Worm (Caenorhabditis elegans) whole organism, late embryonic: ENCODE results near the gene pmpl-1.

Experiments
- C08G9.2 ChIP-seq: sonication (generic microtip); optimal IDR thresholded peaks from 2 replicates; lab custom pipeline; 2016; ENCODE audit warnings: mild to moderate bottlenecking, missing genetic modification characterization, moderate library complexity, missing compliant biosample characterization
- C38D4.7 ChIP-seq: fragments of 200-800 bp; sonication (Bioruptor generic); optimal IDR thresholded peaks from 2 replicates; lab custom pipeline; 2018; ENCODE audit warnings: mild to moderate bottlenecking, missing genetic modification characterization, moderate library complexity, missing compliant biosample characterization
- F13H6.1 ChIP-seq: sonication (generic microtip); optimal IDR thresholded peaks from 2 replicates; lab custom pipeline; 2016; ENCODE audit warnings: missing genetic modification characterization, missing compliant biosample characterization
- K09A11.1 ChIP-seq: sonication (generic microtip); optimal IDR thresholded peaks from 2 replicates; lab custom pipeline; 2017; ENCODE audit warnings: antibody characterized with exemption, mild to moderate bottlenecking, missing genetic modification characterization, missing compliant biosample characterization; ENCODE audit not compliant: insufficient read depth
- T23F11.4 ChIP-seq: fragments of 200-800 bp; sonication (Bioruptor generic); optimal IDR thresholded peaks from 2 replicates; lab custom pipeline; 2018; ENCODE audit warnings: mild to moderate bottlenecking, missing genetic modification characterization, missing compliant biosample characterization
- ama-1 ChIP-seq: fragments of 150-350 bp; optimal IDR thresholded peaks from 2 replicates; lab custom pipeline; 2014
- ceh-14 ChIP-seq: sonication (generic microtip); optimal IDR thresholded peaks from 2 replicates; lab custom pipeline; 2016; ENCODE audit warnings: missing genotype, missing genetic modification characterization, missing compliant biosample characterization
- ceh-18 ChIP-seq: sonication (generic microtip); optimal IDR thresholded peaks from 2 replicates; lab custom pipeline; 2016; ENCODE audit warnings: missing genetic modification characterization, missing compliant biosample characterization
- ceh-19 ChIP-seq: fragments of 200-800 bp; sonication (Bioruptor generic); optimal IDR thresholded peaks from 2 replicates; lab custom pipeline; 2018; ENCODE audit warnings: mild to moderate bottlenecking, missing genetic modification characterization, missing compliant biosample characterization
- ceh-22 ChIP-seq: sonication (generic microtip); optimal IDR thresholded peaks from 2 replicates; lab custom pipeline; 2017; ENCODE audit warnings: missing biosample characterization, missing genetic modification characterization
- ceh-24 ChIP-seq: sonication (generic microtip); optimal IDR thresholded peaks from 2 replicates; lab custom pipeline; 2016; ENCODE audit warnings: mild to moderate bottlenecking, missing genetic modification characterization, missing compliant biosample characterization
- ceh-30 ChIP-seq: fragments of 150-350 bp; optimal IDR thresholded peaks from 2 replicates; lab custom pipeline; 2014; ENCODE audit warnings: missing biosample characterization, missing genetic modification characterization
- ceh-6 ChIP-seq: fragments of 200-800 bp; sonication (Bioruptor generic); optimal IDR thresholded peaks from 2 replicates; lab custom pipeline; 2018; ENCODE audit warnings: mild to moderate bottlenecking, missing genetic modification characterization, missing compliant biosample characterization
- ceh-9 ChIP-seq: sonication (generic microtip); optimal IDR thresholded peaks from 2 replicates; lab custom pipeline; 2016; ENCODE audit warnings: mild to moderate bottlenecking, missing genetic modification characterization, inconsistent platforms, missing compliant biosample characterization
- dmd-4 ChIP-seq: sonication (generic microtip); optimal IDR thresholded peaks from 2 replicates; lab custom pipeline; 2016; ENCODE audit warnings: borderline replicate concordance, missing genetic modification characterization, missing compliant biosample characterization
- elt-2 ChIP-seq: sonication (generic microtip); optimal IDR thresholded peaks from 2 replicates; lab custom pipeline; 2016; ENCODE audit warnings: missing genetic modification reagents, missing genetic modification characterization, missing compliant biosample characterization
- elt-4 ChIP-seq: sonication (generic microtip); optimal IDR thresholded peaks from 2 replicates; lab custom pipeline; 2016; ENCODE audit warnings: missing genetic modification characterization, missing compliant biosample characterization
- ets-4 ChIP-seq: sonication (generic microtip); optimal IDR thresholded peaks from 2 replicates; lab custom pipeline; 2016; ENCODE audit warnings: missing genetic modification characterization, missing compliant biosample characterization
- eyg-1 ChIP-seq: sonication (generic microtip); optimal IDR thresholded peaks from 2 replicates; lab custom pipeline; 2016; ENCODE audit warnings: missing genotype, missing genetic modification characterization, missing compliant biosample characterization
- fax-1 ChIP-seq: sonication (generic microtip); optimal IDR thresholded peaks from 2 replicates; lab custom pipeline; 2016; ENCODE audit warnings: missing genotype, missing genetic modification characterization, missing compliant biosample characterization
- fkh-6 ChIP-seq: sonication (generic microtip); optimal IDR thresholded peaks from 2 replicates; lab custom pipeline; 2016; ENCODE audit warnings: missing genetic modification characterization, missing compliant biosample characterization
- hlh-13 ChIP-seq: fragments of 200-800 bp; sonication (Bioruptor generic); optimal IDR thresholded peaks from 2 replicates; lab custom pipeline; 2018; ENCODE audit warnings: mild to moderate bottlenecking, missing genetic modification characterization, missing compliant biosample characterization
- hlh-15 ChIP-seq: sonication (generic microtip); optimal IDR thresholded peaks from 2 replicates; lab custom pipeline; 2016; ENCODE audit warnings: missing genetic modification characterization, missing compliant biosample characterization
- madf-2 ChIP-seq: sonication (generic microtip); optimal IDR thresholded peaks from 2 replicates; lab custom pipeline; 2017; ENCODE audit warnings: missing genetic modification characterization, missing compliant biosample characterization
- mec-3 ChIP-seq: sonication (generic microtip); optimal IDR thresholded peaks from 2 replicates; lab custom pipeline; 2016; ENCODE audit warnings: borderline replicate concordance, missing genetic modification characterization, missing compliant biosample characterization
- nhr-11 ChIP-seq: fragments of 150-350 bp; optimal IDR thresholded peaks from 2 replicates; lab custom pipeline; 2014; ENCODE audit warnings: missing biosample characterization, missing genetic modification characterization
- nhr-232 ChIP-seq: sonication (generic microtip); optimal IDR thresholded peaks from 2 replicates; lab custom pipeline; 2016; ENCODE audit warnings: missing genetic modification characterization, missing compliant biosample characterization
- npax-4 ChIP-seq: sonication (generic microtip); optimal IDR thresholded peaks from 2 replicates; lab custom pipeline; 2016; ENCODE audit warnings: missing genetic modification characterization, missing compliant biosample characterization
- odd-2 ChIP-seq: sonication (generic microtip); optimal IDR thresholded peaks from 2 replicates; lab custom pipeline; 2017; ENCODE audit warnings: antibody characterized with exemption, mild to moderate bottlenecking, missing genetic modification characterization, missing compliant biosample characterization
- pag-3 ChIP-seq: sonication (generic microtip); optimal IDR thresholded peaks from 2 replicates; lab custom pipeline; 2016; ENCODE audit warnings: missing compliant biosample characterization, missing genetic modification characterization, borderline replicate concordance
- pax-1 ChIP-seq: fragments of 150-350 bp; optimal IDR thresholded peaks from 2 replicates; lab custom pipeline; 2014; ENCODE audit warnings: missing biosample characterization, missing genetic modification characterization
- pha-2 ChIP-seq: sonication (generic microtip); optimal IDR thresholded peaks from 2 replicates; lab custom pipeline; 2017; ENCODE audit warnings: mild to moderate bottlenecking, missing genetic modification characterization, missing compliant biosample characterization
- pha-4 ChIP-seq: fragments of 150-350 bp; optimal IDR thresholded peaks from 2 replicates; lab custom pipeline; 2018; ENCODE audit warnings: missing biosample characterization, missing genetic modification reagents, missing genetic modification characterization
- ref-2 ChIP-seq: sonication (generic microtip); optimal IDR thresholded peaks from 2 replicates; lab custom pipeline; 2016; ENCODE audit warnings: missing genetic modification characterization, missing compliant biosample characterization
- rnt-1 ChIP-seq: sonication (generic microtip); optimal IDR thresholded peaks from 2 replicates; lab custom pipeline; 2016; ENCODE audit warnings: missing genetic modification characterization, missing compliant biosample characterization
- sox-4 ChIP-seq: sonication (generic microtip); optimal IDR thresholded peaks from 2 replicates; lab custom pipeline; 2017; ENCODE audit warnings: mild to moderate bottlenecking, missing genetic modification characterization, inconsistent platforms, missing compliant biosample characterization
- syd-9 ChIP-seq: sonication (generic microtip); optimal IDR thresholded peaks from 2 replicates; lab custom pipeline; 2016; ENCODE audit warnings: mild to moderate bottlenecking, missing genetic modification characterization, moderate library complexity, missing compliant biosample characterization
- tbx-2 ChIP-seq: sonication (generic microtip); optimal IDR thresholded peaks from 2 replicates; lab custom pipeline; 2016; ENCODE audit warnings: missing genetic modification characterization, missing compliant biosample characterization
- ttx-3 ChIP-seq: sonication (generic microtip); optimal IDR thresholded peaks from 2 replicates; lab custom pipeline; 2016; ENCODE audit warnings: missing genetic modification reagents, missing genetic modification characterization, missing compliant biosample characterization
- unc-3 ChIP-seq, 2 experiments: fragments of 200-800 bp in 1 of 2; sonication (Bioruptor generic) in 1 of 2; sonication (generic microtip) in 1 of 2; conservative IDR thresholded peaks in 1 of 2; optimal IDR thresholded peaks in 1 of 2; 2 replicates each; pipeline versions ENCODE4 v1.3.6 to Lab custom; 2016 to 2022; ENCODE audit warnings: missing compliant biosample characterization in 2 of 2, missing genetic modification characterization in 2 of 2, missing genetic modification reagents in 1 of 2
- unc-42 ChIP-seq: sonication (generic microtip); optimal IDR thresholded peaks from 2 replicates; lab custom pipeline; 2016; ENCODE audit warnings: missing genotype, missing genetic modification characterization, missing compliant biosample characterization
- unc-86 ChIP-seq: sonication (generic microtip); optimal IDR thresholded peaks from 2 replicates; lab custom pipeline; 2016; ENCODE audit warnings: missing genetic modification characterization, missing compliant biosample characterization

The pmpl-1 gene

DNA sequence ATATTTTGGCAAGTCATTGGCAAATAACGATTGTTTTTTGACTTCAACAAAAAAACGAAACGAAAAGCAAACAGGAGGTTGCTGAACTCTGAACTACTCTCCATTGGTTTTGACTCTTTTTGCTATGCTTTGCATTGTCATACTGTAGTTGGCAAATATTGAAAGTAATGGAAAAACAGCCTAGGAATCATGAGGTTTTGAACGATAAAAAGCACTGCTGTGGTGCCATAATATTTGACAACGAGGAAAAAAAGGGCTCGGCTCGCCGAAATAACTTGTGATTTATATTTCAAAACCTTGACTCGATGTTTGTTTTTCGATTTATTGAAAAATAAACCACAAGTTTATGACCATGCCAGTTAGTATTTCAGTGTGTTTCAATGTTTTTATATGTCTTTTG, 31.9 kb downstream of the pmpl-1 start:
- TF ChIP-seq elt-2 (tag; lab: Kevin White, UChicago): no peak
- no peak for TF ChIP-seq fax-1 (tag; lab: Kevin White, UChicago)
- TF ChIP-seq odd-2 (tag; lab: Kevin White, UChicago): no peak
- no peak for TF ChIP-seq unc-86 (tag; lab: Kevin White, UChicago)
- no peak for TF ChIP-seq nhr-232 (tag; lab: Kevin White, UChicago)
- TF ChIP-seq eyg-1 (tag; lab: Kevin White, UChicago): no peak
- no peak for TF ChIP-seq hlh-13 (GFP tag; lab: Kevin White, UChicago)
- TF ChIP-seq pha-2 (tag; lab: Kevin White, UChicago): no peak
- no peak for TF ChIP-seq ceh-9 (tag; lab: Kevin White, UChicago)
- TF ChIP-seq nhr-11: no peak
- no peak for TF ChIP-seq C38D4.7 (GFP tag; lab: Kevin White, UChicago)
- no peak for TF ChIP-seq ceh-14
- no peak for TF ChIP-seq rnt-1 (tag; lab: Kevin White, UChicago)
- no peak for TF ChIP-seq syd-9 (tag; lab: Kevin White, UChicago)

ce11 chrX:3820666-3821065, 32.8 kb downstream of the pmpl-1 start:
- no peak for TF ChIP-seq ceh-19 (GFP tag; lab: Kevin White, UChicago)
- no peak for TF ChIP-seq sox-4 (tag; lab: Kevin White, UChicago)
- TF ChIP-seq fkh-6 (tag; lab: Kevin White, UChicago): no peak
- TF ChIP-seq pha-4 (tag; lab: Kevin White, UChicago): no peak
- TF ChIP-seq odd-2 (tag; lab: Kevin White, UChicago): no peak
- no peak for TF ChIP-seq C08G9.2 (tag; lab: Kevin White, UChicago)
- no peak for TF ChIP-seq ref-2
- no peak for TF ChIP-seq F13H6.1 (tag; lab: Kevin White, UChicago)
- TF ChIP-seq ets-4 (tag; lab: Kevin White, UChicago): no peak
- TF ChIP-seq ceh-30: no peak
- TF ChIP-seq K09A11.1: no peak
- no peak for TF ChIP-seq ceh-9 (tag; lab: Kevin White, UChicago)
- TF ChIP-seq unc-3 (GFP tag; conservative IDR thresholded peaks at IDR 0.05; lab: Robert Waterston, UW): no peak
- TF ChIP-seq unc-3 (tag; optimal IDR thresholded peaks at IDR 0.05; lab: Kevin White, UChicago): no peak
- no peak for TF ChIP-seq rnt-1 (tag; lab: Kevin White, UChicago)

DNA sequence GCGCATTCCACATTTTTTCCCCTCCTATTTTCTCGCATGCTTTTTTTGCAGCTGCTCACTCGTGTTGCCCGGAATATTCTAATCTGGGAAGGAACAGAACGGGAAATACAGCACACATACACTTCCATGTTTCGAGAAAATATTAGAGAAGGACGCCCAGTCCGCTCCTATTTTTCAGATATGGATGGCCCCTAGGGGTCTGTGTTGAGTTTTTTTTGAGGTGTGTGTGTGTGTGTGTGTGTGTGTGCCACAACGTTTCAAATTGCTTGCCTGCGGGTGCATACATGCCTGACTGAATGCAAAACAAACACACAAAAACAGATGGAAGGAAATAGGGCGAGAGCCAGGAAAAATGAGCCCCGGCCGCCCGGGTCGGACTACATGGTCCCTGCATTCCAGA, 33.8 kb downstream of the pmpl-1 start:
- TF ChIP-seq mec-3 (no peak), tbx-2 (no peak), C38D4.7 (GFP tag; lab: Kevin White, UChicago) (no peak), pax-1 (tag; lab: Kevin White, UChicago) (no peak)
- TF ChIP-seq, all 69 proteins: peak for 0

- TF ChIP-seq unc-42 (tag; lab: Kevin White, UChicago): no peak
- no peak for TF ChIP-seq unc-3 (GFP tag; conservative IDR thresholded peaks at IDR 0.05; lab: Robert Waterston, UW)
- no peak for TF ChIP-seq unc-3 (tag; optimal IDR thresholded peaks at IDR 0.05; lab: Kevin White, UChicago)
- TF ChIP-seq T23F11.4 (GFP tag; lab: Kevin White, UChicago): no peak
- TF ChIP-seq npax-4 (tag; lab: Kevin White, UChicago): no peak
- TF ChIP-seq pag-3 (tag; lab: Kevin White, UChicago): no peak
- no peak for TF ChIP-seq dmd-4 (tag; lab: Kevin White, UChicago)
- no peak for TF ChIP-seq elt-4 (tag; lab: Kevin White, UChicago)
- TF ChIP-seq ceh-18 (tag; lab: Kevin White, UChicago): no peak
- TF ChIP-seq ceh-24 (tag; lab: Kevin White, UChicago): no peak
- no peak for TF ChIP-seq hlh-15 (tag; lab: Kevin White, UChicago)
- no peak for TF ChIP-seq C08G9.2 (tag; lab: Kevin White, UChicago)
- TF ChIP-seq ceh-6 (GFP tag; lab: Kevin White, UChicago): no peak
- no peak for TF ChIP-seq C38D4.7 (GFP tag; lab: Kevin White, UChicago)
- TF ChIP-seq ceh-14: no peak
- no peak for TF ChIP-seq sox-4 (tag; lab: Kevin White, UChicago)
- no peak for TF ChIP-seq ttx-3 (tag; lab: Kevin White, UChicago)
- TF ChIP-seq madf-2 (tag; lab: Kevin White, UChicago): no peak
- no peak for TF ChIP-seq ceh-22 (tag; lab: Kevin White, UChicago)
- no peak for TF ChIP-seq tbx-2
- TF ChIP-seq ama-1: no peak
Measured at ce11 chrX:3822061-3822460, 34.2 kb downstream of the pmpl-1 start.
